Fruit fly (Drosophila melanogaster) whole organism, embryonic: ENCODE results near the gene Mrtf.
A peak's percentile ranks its signal among the peaks of the same experiment; 100 is the strongest.

Experiments
- ATbp ChIP-seq: fragments of 200-800 bp; sonication (Bioruptor generic); optimal IDR thresholded peaks from 2 replicates; lab custom pipeline; 2017; ENCODE audit warnings: missing biosample characterization, mild to moderate bottlenecking, missing genetic modification characterization, missing genetic modification reagents
- Abd-B ChIP-seq: fragments of 200-800 bp; sonication (Bioruptor generic); optimal IDR thresholded peaks from 2 replicates; lab custom pipeline; 2018; ENCODE audit warnings: missing biosample characterization, mild to moderate bottlenecking, missing genetic modification characterization, moderate library complexity
- Aef1 ChIP-seq: fragments of 200-800 bp; sonication (Bioruptor generic); IDR thresholded peaks from 3 replicates; pipeline ENCODE4 v1.3.6; 2022; ENCODE audit warnings: missing biosample characterization, missing genetic modification characterization
- Antp ChIP-seq: fragments of 200-800 bp; sonication (Bioruptor generic); optimal IDR thresholded peaks from 3 replicates; lab custom pipeline; 2016; ENCODE audit warnings: missing biosample characterization, missing genetic modification characterization
- CG10462 ChIP-seq: fragments of 200-800 bp; sonication (Bioruptor generic); optimal IDR thresholded peaks from 2 replicates; lab custom pipeline; 2016; ENCODE audit warnings: missing biosample characterization, missing genetic modification characterization
- CG10654 ChIP-seq: fragments of 200-800 bp; sonication (Bioruptor generic); optimal IDR thresholded peaks from 2 replicates; lab custom pipeline; 2016; ENCODE audit warnings: missing biosample characterization, missing genetic modification characterization
- CG11723 ChIP-seq: fragments of 200-800 bp; sonication (Bioruptor generic); optimal IDR thresholded peaks from 2 replicates; lab custom pipeline; 2017; ENCODE audit warnings: missing biosample characterization, mild to moderate bottlenecking, missing genetic modification characterization
- CG12391 ChIP-seq: fragments of 200-800 bp; sonication (Bioruptor generic); optimal IDR thresholded peaks from 3 replicates; lab custom pipeline; 2018; ENCODE audit warnings: missing biosample characterization, mild to moderate bottlenecking, missing genetic modification characterization, moderate library complexity
- CG14014 ChIP-seq: fragments of 200-800 bp; sonication (Bioruptor generic); IDR thresholded peaks from 2 replicates; pipeline ENCODE4 v1.3.6; 2022; ENCODE audit warnings: missing biosample characterization, missing genetic modification characterization
- CG15011 ChIP-seq: fragments of 200-800 bp; sonication (Bioruptor generic); optimal IDR thresholded peaks from 3 replicates; lab custom pipeline; 2018; ENCODE audit warnings: missing biosample characterization, mild to moderate bottlenecking, missing genetic modification characterization
- CG16863 ChIP-seq: fragments of 200-800 bp; sonication (Bioruptor generic); optimal IDR thresholded peaks from 3 replicates; lab custom pipeline; 2016; ENCODE audit warnings: missing biosample characterization, missing genetic modification characterization
- CG1792 ChIP-seq: fragments of 200-800 bp; sonication (Bioruptor generic); optimal IDR thresholded peaks from 2 replicates; lab custom pipeline; 2016; ENCODE audit warnings: missing biosample characterization, missing genetic modification characterization
- CG33557 ChIP-seq: fragments of 200-800 bp; sonication (Bioruptor generic); optimal IDR thresholded peaks from 2 replicates; lab custom pipeline; 2019; ENCODE audit warnings: missing biosample characterization, mild to moderate bottlenecking, missing genetic modification characterization, moderate library complexity
- CG34376 ChIP-seq: fragments of 200-800 bp; sonication (Bioruptor generic); optimal IDR thresholded peaks from 2 replicates; lab custom pipeline; 2018; ENCODE audit warnings: missing biosample characterization, mild to moderate bottlenecking, missing genetic modification characterization
- CG3726 ChIP-seq: fragments of 200-800 bp; sonication (Bioruptor generic); IDR thresholded peaks from 3 replicates; pipeline ENCODE4, ENCODE4 v1.3.6; 2022; ENCODE audit warnings: missing biosample characterization, missing genetic modification characterization
- CG3847 ChIP-seq: fragments of 200-800 bp; sonication (Bioruptor generic); IDR thresholded peaks from 2 replicates; pipeline ENCODE4 v1.3.6; 2022; ENCODE audit warnings: missing biosample characterization, missing genetic modification characterization
- CG5180 ChIP-seq: fragments of 200-800 bp; sonication (Bioruptor generic); optimal IDR thresholded peaks from 3 replicates; lab custom pipeline; 2017; ENCODE audit warnings: missing biosample characterization, missing genetic modification characterization, mild to moderate bottlenecking, moderate library complexity, missing genetic modification reagents
- CG6765 ChIP-seq: fragments of 200-800 bp; sonication (Bioruptor generic); optimal IDR thresholded peaks from 3 replicates; lab custom pipeline; 2017; ENCODE audit warnings: missing biosample characterization, mild to moderate bottlenecking, missing genetic modification characterization
- CG8089 ChIP-seq: fragments of 200-800 bp; sonication (Bioruptor generic); optimal IDR thresholded peaks from 3 replicates; lab custom pipeline; 2016; ENCODE audit warnings: missing biosample characterization, missing genetic modification characterization
- CG8944 ChIP-seq: fragments of 200-800 bp; sonication (Bioruptor generic); optimal IDR thresholded peaks from 3 replicates; lab custom pipeline; 2016; ENCODE audit warnings: missing biosample characterization, missing genetic modification characterization
- Dip3 ChIP-seq: fragments of 200-800 bp; sonication (Bioruptor generic); optimal IDR thresholded peaks from 3 replicates; lab custom pipeline; 2016; ENCODE audit warnings: missing biosample characterization, missing genetic modification characterization
- Dp ChIP-seq: fragments of 200-800 bp; sonication (Bioruptor generic); optimal IDR thresholded peaks from 2 replicates; lab custom pipeline; 2018; ENCODE audit warnings: missing biosample characterization, mild to moderate bottlenecking, missing genetic modification characterization, moderate library complexity
- Eip74EF ChIP-seq, 2 experiments: fragments of 200-800 bp in 1 of 2; fragments of >200 bp in 1 of 2; sonication (Bioruptor generic) in 1 of 2; optimal IDR thresholded peaks; 2 replicates each; lab custom pipeline; 2017 to 2019; ENCODE audit warnings: missing biosample characterization in 2 of 2, missing genetic modification characterization in 2 of 2, mild to moderate bottlenecking in 1 of 2, moderate library complexity in 1 of 2
- Fer3 ChIP-seq: fragments of 200-800 bp; sonication (Bioruptor generic); optimal IDR thresholded peaks from 2 replicates; lab custom pipeline; 2018; ENCODE audit warnings: missing biosample characterization, mild to moderate bottlenecking, missing genetic modification characterization, moderate library complexity
- Hr3 ChIP-seq: fragments of 200-800 bp; sonication (Bioruptor generic); optimal IDR thresholded peaks from 3 replicates; lab custom pipeline; 2016; ENCODE audit warnings: missing biosample characterization, missing genetic modification characterization
- Hsf ChIP-seq: fragments of 200-800 bp; sonication (Bioruptor generic); optimal IDR thresholded peaks from 3 replicates; lab custom pipeline; 2016; ENCODE audit warnings: missing biosample characterization, missing genetic modification characterization
- Kr ChIP-seq: fragments of 200-800 bp; sonication (Bioruptor generic); optimal IDR thresholded peaks from 2 replicates; lab custom pipeline; 2017; ENCODE audit warnings: missing biosample characterization, mild to moderate bottlenecking, missing genetic modification characterization
- Med ChIP-seq: fragments of 200-800 bp; sonication (Bioruptor generic); peaks from one replicate; lab custom pipeline; 2016; ENCODE audit warnings: missing biosample characterization, missing genetic modification characterization, mild to moderate bottlenecking, inconsistent platforms, moderate library complexity
- Myb ChIP-seq: fragments of 200-800 bp; sonication (Bioruptor generic); optimal IDR thresholded peaks from 2 replicates; lab custom pipeline; 2016; ENCODE audit warnings: missing biosample characterization, missing genetic modification characterization
- Sin3A ChIP-seq: fragments of >200 bp; optimal IDR thresholded peaks from 2 replicates; lab custom pipeline; 2018
- TFAM ChIP-seq: fragments of 200-800 bp; sonication (Bioruptor generic); optimal IDR thresholded peaks from 2 replicates; lab custom pipeline; 2017; ENCODE audit warnings: missing biosample characterization, missing genetic modification characterization, inconsistent platforms
- cato ChIP-seq: fragments of 200-800 bp; sonication (Bioruptor generic); optimal IDR thresholded peaks from 2 replicates; lab custom pipeline; 2016; ENCODE audit warnings: missing biosample characterization, missing genetic modification characterization, borderline replicate concordance
- crc ChIP-seq: fragments of 200-800 bp; sonication (Bioruptor generic); optimal IDR thresholded peaks from 2 replicates; lab custom pipeline; 2016; ENCODE audit warnings: missing biosample characterization, missing genetic modification characterization
- crp ChIP-seq, 2 experiments: fragments of 200-800 bp; sonication (Bioruptor generic); optimal IDR thresholded peaks; 2 replicates in 1 of 2; 3 replicates in 1 of 2; lab custom pipeline; 2017; ENCODE audit warnings: missing biosample characterization in 2 of 2, missing genetic modification characterization in 2 of 2, mild to moderate bottlenecking in 1 of 2, moderate library complexity in 1 of 2
- dimm ChIP-seq: fragments of 200-800 bp; sonication (Bioruptor generic); IDR thresholded peaks from 2 replicates; pipeline ENCODE4 v1.3.6; 2022; ENCODE audit warnings: missing biosample characterization, missing genetic modification characterization
- gsb ChIP-seq: fragments of 200-800 bp; sonication (Bioruptor generic); IDR thresholded peaks from 2 replicates; pipeline ENCODE4 v1.3.6; 2022; ENCODE audit warnings: missing biosample characterization, missing genetic modification characterization
- ham ChIP-seq: fragments of 200-800 bp; sonication (Bioruptor generic); IDR thresholded peaks from 2 replicates; pipeline ENCODE4 v1.3.6; 2022; ENCODE audit warnings: missing biosample characterization, missing genetic modification characterization
- hb ChIP-seq: fragments of 200-800 bp; sonication (Bioruptor generic); IDR thresholded peaks from 3 replicates; pipeline ENCODE4 v1.3.6; 2022; ENCODE audit warnings: missing biosample characterization, missing genetic modification characterization; ENCODE audit not compliant: partially characterized antibody
- nmo ChIP-seq: fragments of 200-800 bp; sonication (Bioruptor generic); optimal IDR thresholded peaks from 2 replicates; lab custom pipeline; 2018; ENCODE audit warnings: missing biosample characterization, mild to moderate bottlenecking, missing genetic modification characterization, moderate library complexity
- pita ChIP-seq: fragments of 200-800 bp; sonication (Bioruptor generic); optimal IDR thresholded peaks from 2 replicates; lab custom pipeline; 2017; ENCODE audit warnings: missing biosample characterization, mild to moderate bottlenecking, missing genetic modification characterization
- pnt ChIP-seq: fragments of 200-800 bp; sonication (Bioruptor generic); optimal IDR thresholded peaks from 3 replicates; lab custom pipeline; 2016; ENCODE audit warnings: missing biosample characterization, missing genetic modification characterization
- repo ChIP-seq: fragments of 200-800 bp; sonication (Bioruptor generic); optimal IDR thresholded peaks from 2 replicates; lab custom pipeline; 2016; ENCODE audit warnings: missing biosample characterization, missing genetic modification characterization
- sens ChIP-seq: fragments of 200-800 bp; sonication (Bioruptor generic); peaks from one replicate; lab custom pipeline; 2016; ENCODE audit warnings: missing biosample characterization, missing genetic modification characterization
- stc ChIP-seq: fragments of 200-800 bp; sonication (Bioruptor generic); IDR thresholded peaks from 2 replicates; pipeline ENCODE4 v1.3.6; 2022; ENCODE audit warnings: missing biosample characterization, missing genetic modification characterization
- tap ChIP-seq: fragments of 200-800 bp; optimal IDR thresholded peaks from 3 replicates; lab custom pipeline; 2019; ENCODE audit warnings: missing biosample characterization, mild to moderate bottlenecking, missing genetic modification characterization, moderate library complexity
- tgo ChIP-seq: fragments of 200-800 bp; sonication (Bioruptor generic); IDR thresholded peaks from 3 replicates; pipeline ENCODE4 v1.3.6; 2022; ENCODE audit warnings: missing biosample characterization, missing genetic modification characterization
- tio ChIP-seq: fragments of 200-800 bp; sonication (Bioruptor generic); optimal IDR thresholded peaks from 2 replicates; lab custom pipeline; 2017; ENCODE audit warnings: missing biosample characterization, missing genetic modification characterization, inconsistent platforms
- trh ChIP-seq: fragments of 200-800 bp; sonication (Bioruptor generic); optimal IDR thresholded peaks from 2 replicates; lab custom pipeline; 2016; ENCODE audit warnings: missing biosample characterization, missing genetic modification characterization
- tx ChIP-seq: fragments of 200-800 bp; sonication (Bioruptor generic); optimal IDR thresholded peaks from 2 replicates; lab custom pipeline; 2016; ENCODE audit warnings: missing biosample characterization, missing genetic modification characterization
- vvl ChIP-seq: fragments of 200-800 bp; sonication (Bioruptor generic); IDR thresholded peaks from 2 replicates; pipeline ENCODE4 v1.3.6; 2022; ENCODE audit warnings: missing biosample characterization, missing genetic modification characterization
- z ChIP-seq: fragments of 200-800 bp; sonication (Bioruptor generic); IDR thresholded peaks from 3 replicates; pipeline ENCODE4 v1.3.6; 2022; ENCODE audit warnings: missing biosample characterization, missing genetic modification characterization

Mrtf gene

dm6 chr3L:2805956-2806527 lies 39.7 kb upstream of the Mrtf start (continued):
- TF ChIP-seq nmo (peak; percentile 34), CG8944 (GFP tag; lab: Kevin White, UChicago) (no peak), ATbp (peak; percentile 64), sens (GFP tag; lab: Kevin White, UChicago) (peak; percentile 97), pnt (GFP tag; lab: Kevin White, UChicago) (peak; percentile 51), Hr3 (GFP tag; lab: Kevin White, UChicago) (peak; percentile 28), crc (GFP tag; lab: Kevin White, UChicago) (peak; percentile 24), Antp (GFP tag; lab: Kevin White, UChicago) (peak; percentile 31), z (0 out of 3 replicates have a peak, but pooled peaks have one; percentile 44), Myb (GFP tag; lab: Kevin White, UChicago) (no peak), Kr (GFP tag; lab: Kevin White, UChicago) (no peak), pita (no peak), ham (GFP tag; lab: Robert Waterston, UW) (no peak), hb (no peak), gsb (GFP tag; lab: Robert Waterston, UW) (peak; percentile 85), CG33557 (no peak), CG10654 (GFP tag; lab: Kevin White, UChicago) (peak; percentile 59), repo (peak; percentile 20), CG12391 (tag; lab: Kevin White, UChicago) (peak; percentile 28), stc (GFP tag; lab: Robert Waterston, UW) (peak; percentile 80), Dip3 (no peak), trh (GFP tag; lab: Kevin White, UChicago) (no peak), CG8089 (GFP tag; lab: Kevin White, UChicago) (no peak), CG16863 (GFP tag; lab: Kevin White, UChicago) (no peak), CG11723 (GFP tag; lab: Kevin White, UChicago) (no peak), dimm (GFP tag; lab: Robert Waterston, UW) (no peak), vvl (GFP tag; lab: Robert Waterston, UW) (peak; percentile 94), Hsf (GFP tag; lab: Kevin White, UChicago) (peak; percentile 20), CG3726 (GFP tag; lab: Robert Waterston, UW) (peak; percentile 86), tx (GFP tag; lab: Kevin White, UChicago) (no peak), crp (GFP tag; optimal IDR thresholded peaks at IDR 0.05; lab: Kevin White, UChicago) (no peak), tio (GFP tag; lab: Kevin White, UChicago) (peak; percentile 19), tap (peak; percentile 62), Fer3 (tag; lab: Kevin White, UChicago) (peak; percentile 52), CG10462 (GFP tag; lab: Kevin White, UChicago) (no peak), CG14014 (GFP tag; lab: Robert Waterston, UW) (peak; percentile 86), tgo (peak; percentile 89), Aef1 (GFP tag; lab: Robert Waterston, UW) (peak; percentile 81), CG6765 (peak; percentile 47), Abd-B (GFP tag; lab: Kevin White, UChicago) (no peak), CG3847 (GFP tag; lab: Robert Waterston, UW) (peak; percentile 55), CG15011 (GFP tag; lab: Kevin White, UChicago) (peak; percentile 14), Dp (GFP tag; lab: Kevin White, UChicago) (no peak), cato (GFP tag; lab: Kevin White, UChicago) (no peak), CG34376 (no peak), CG1792 (no peak), Eip74EF (GFP tag; optimal IDR thresholded peaks at IDR 0.05; lab: Kevin White, UChicago) (peak in 1 of 2 experiments; percentile 40), CG5180 (GFP tag; lab: Kevin White, UChicago) (no peak), TFAM (no peak), Sin3A (lab: Kevin White, UChicago) (no peak), Med (peak; percentile 80)
